Worm (Caenorhabditis elegans) whole organism, L4/young adult: Measurements from ENCODE around the gene F36H12.5.

Experiments
- W03F9.2 ChIP-seq: fragments of 150-350 bp; optimal IDR thresholded peaks from 2 replicates; lab custom pipeline; 2014; ENCODE audit warnings: missing biosample characterization, missing genetic modification characterization
- dao-5 ChIP-seq: sonication (generic microtip); optimal IDR thresholded peaks from 2 replicates; lab custom pipeline; 2016; ENCODE audit warnings: missing genotype, missing genetic modification characterization, moderate library complexity, missing compliant biosample characterization
- him-1 ChIP-seq: sonication (generic microtip); optimal IDR thresholded peaks from 2 replicates; lab custom pipeline; 2016; ENCODE audit warnings: missing genotype, missing genetic modification reagents, missing genetic modification characterization, missing compliant biosample characterization

- no peak for TF ChIP-seq W03F9.2 (tag; lab: Kevin White, UChicago)
- no peak for TF ChIP-seq him-1 (tag; lab: Kevin White, UChicago)
- TF ChIP-seq dao-5 (tag; lab: Kevin White, UChicago), result no peak
Observed at ce11 chrIV:5288932-5289331, 22.4 kb downstream of the F36H12.5 start.
